Worm (Caenorhabditis elegans): ENCODE measurements around the gene srbc-3.

- no peak for TF ChIP-seq peb-1 (tag; optimal IDR thresholded peaks at IDR 0.05)
- TF ChIP-seq nhr-21 (tag; optimal IDR thresholded peaks at IDR 0.05), result no peak
- TF ChIP-seq nhr-77 (tag; optimal IDR thresholded peaks at IDR 0.05), result no peak
- TF ChIP-seq ama-1 (optimal IDR thresholded peaks at IDR 0.05), result no peak
- no peak for TF ChIP-seq elt-3 (tag; optimal IDR thresholded peaks at IDR 0.05)
- no peak for TF ChIP-seq aly-2 (tag; optimal IDR thresholded peaks at IDR 0.05)
- no peak for TF ChIP-seq ceh-16 (tag; optimal IDR thresholded peaks at IDR 0.05)
- TF ChIP-seq C34F6.9 (tag; optimal IDR thresholded peaks at IDR 0.05), result no peak
- no peak for TF ChIP-seq ceh-82 (tag; optimal IDR thresholded peaks at IDR 0.05)
- TF ChIP-seq sma-9 (GFP tag; optimal IDR thresholded peaks at IDR 0.05), result no peak
- TF ChIP-seq sma-9 (tag; optimal IDR thresholded peaks at IDR 0.05), result no peak
Measured at ce11 chrV:3333334-3333733, 25.1 kb downstream of the srbc-3 start, which contains the start of gene C17B7.5.
